Fruit fly (Drosophila melanogaster): ENCODE measurements around the gene Hyls1.

The Hyls1 gene

dm6 chr2L:16357865-16358264 lies 5.4 kb upstream of the Hyls1 start (continued):
- TF ChIP-seq Dek (tag; optimal IDR thresholded peaks at IDR 0.05) (no peak), maf-S (GFP tag; optimal IDR thresholded peaks at IDR 0.05) (no peak), CG17612 (GFP tag; IDR thresholded peaks at IDR 0.05) (no peak), CG10147 (GFP tag; optimal IDR thresholded peaks at IDR 0.05) (no peak), sc (optimal IDR thresholded peaks at IDR 0.05) (no peak), sc (GFP tag; optimal IDR thresholded peaks at IDR 0.05) (peak; percentile 21), CG11456 (GFP tag; IDR thresholded peaks at IDR 0.05) (no peak), usp (GFP tag; optimal IDR thresholded peaks at IDR 0.05) (no peak), Opbp (GFP tag; IDR thresholded peaks at IDR 0.05; ENCODE audit: partially characterized antibody) (no peak), dmrt99B (tag; optimal IDR thresholded peaks at IDR 0.05) (peak; percentile 57), YL-1 (GFP tag; optimal IDR thresholded peaks at IDR 0.05) (no peak), CG8290 (GFP tag; optimal IDR thresholded peaks at IDR 0.05) (no peak), CG8290 (tag; optimal IDR thresholded peaks at IDR 0.05) (no peak), CG11247 (GFP tag; IDR thresholded peaks at IDR 0.05) (no peak), ATbp (GFP tag; optimal IDR thresholded peaks at IDR 0.05) (peak; percentile 25), CG34376 (GFP tag; optimal IDR thresholded peaks at IDR 0.05) (no peak), fru (optimal IDR thresholded peaks at IDR 0.05) (no peak), CG18599 (GFP tag; optimal IDR thresholded peaks at IDR 0.05) (no peak), CG4360 (GFP tag; IDR thresholded peaks at IDR 0.05) (no peak), lov (optimal IDR thresholded peaks at IDR 0.05) (no peak), lov (GFP tag; IDR thresholded peaks at IDR 0.05) (no peak), toy (GFP tag; IDR thresholded peaks at IDR 0.05) (no peak), Xrp1 (GFP tag; IDR thresholded peaks at IDR 0.05) (peak; percentile 54; the same call in 1 of the 2 replicates), CG8359 (GFP tag; optimal IDR thresholded peaks at IDR 0.05; ENCODE audit: borderline replicate concordance) (no peak), cato (GFP tag; optimal IDR thresholded peaks at IDR 0.05; ENCODE audit: borderline replicate concordance) (no peak), HLH3B (GFP tag; IDR thresholded peaks at IDR 0.05) (peak; percentile 45; the same call in 1 of the 2 replicates), Rx (GFP tag; IDR thresholded peaks at IDR 0.05) (no peak), CG2116 (GFP tag; optimal IDR thresholded peaks at IDR 0.05) (no peak), CG11723 (GFP tag; optimal IDR thresholded peaks at IDR 0.05) (no peak), wor (GFP tag; IDR thresholded peaks at IDR 0.05) (no peak), jumu (GFP tag; optimal IDR thresholded peaks at IDR 0.05) (no peak), CG12391 (tag; optimal IDR thresholded peaks at IDR 0.05) (peak; percentile 59), CoRest (tag; optimal IDR thresholded peaks at IDR 0.05) (peak; percentile 16), gsb-n (tag; optimal IDR thresholded peaks at IDR 0.05) (peak; percentile 72), CG15269 (tag; optimal IDR thresholded peaks at IDR 0.05) (peak; percentile 25), zen (tag; optimal IDR thresholded peaks at IDR 0.05) (no peak), D19A (tag; optimal IDR thresholded peaks at IDR 0.05) (no peak), CG14014 (GFP tag; IDR thresholded peaks at IDR 0.05) (no peak), fu2 (GFP tag; optimal IDR thresholded peaks at IDR 0.05) (no peak), H2.0 (GFP tag; IDR thresholded peaks at IDR 0.05) (no peak), grau (tag; optimal IDR thresholded peaks at IDR 0.05) (peak; percentile 36), row (GFP tag; IDR thresholded peaks at IDR 0.05) (no peak; the same call in 1 of the 3 replicates), insv (GFP tag; optimal IDR thresholded peaks at IDR 0.05) (no peak), mam (GFP tag; optimal IDR thresholded peaks at IDR 0.05) (no peak), CG7839 (tag; optimal IDR thresholded peaks at IDR 0.05) (peak; percentile 38), lilli (GFP tag; optimal IDR thresholded peaks at IDR 0.05) (no peak), Hey (tag; optimal IDR thresholded peaks at IDR 0.05) (no peak), sens-2 (GFP tag; IDR thresholded peaks at IDR 0.05) (no peak), az2 (GFP tag; optimal IDR thresholded peaks at IDR 0.05) (peak; percentile 9), CG4820 (GFP tag; optimal IDR thresholded peaks at IDR 0.05) (no peak), CG17361 (GFP tag; IDR thresholded peaks at IDR 0.05) (no peak), so (GFP tag; IDR thresholded peaks at IDR 0.05) (no peak), CG17568 (GFP tag; optimal IDR thresholded peaks at IDR 0.05) (no peak)
